Fruit fly (Drosophila melanogaster) whole organism, embryonic: ENCODE data around the gene ATPsynB.

ENCODE experiments used
- B-H2 ChIP-seq: fragments of 200-800 bp; sonication (Bioruptor generic); optimal IDR thresholded peaks from 2 replicates; lab custom pipeline; 2018; ENCODE audit warnings: missing biosample characterization, mild to moderate bottlenecking, missing genetic modification characterization
- Blimp-1 ChIP-seq: fragments of 200-800 bp; sonication (Bioruptor generic); optimal IDR thresholded peaks from 3 replicates; lab custom pipeline; 2018; ENCODE audit warnings: missing biosample characterization, missing genetic modification characterization, mild to moderate bottlenecking, moderate library complexity, missing genetic modification reagents
- CG10274 ChIP-seq: fragments of 200-800 bp; sonication (Bioruptor generic); optimal IDR thresholded peaks from 3 replicates; lab custom pipeline; 2017; ENCODE audit warnings: missing biosample characterization, mild to moderate bottlenecking, missing genetic modification characterization
- CG10366 ChIP-seq: fragments of 200-800 bp; sonication (Bioruptor generic); IDR thresholded peaks from 2 replicates; pipeline ENCODE4 v1.3.6; 2022; ENCODE audit warnings: missing biosample characterization, missing genetic modification characterization
- CG11247 ChIP-seq: fragments of 200-800 bp; sonication (Bioruptor generic); IDR thresholded peaks from 2 replicates; pipeline ENCODE4 v1.3.6; 2022; ENCODE audit warnings: missing biosample characterization, missing genetic modification characterization
- CG11456 ChIP-seq: fragments of 200-800 bp; sonication (Bioruptor generic); IDR thresholded peaks from 3 replicates; pipeline ENCODE4 v1.3.6; 2022; ENCODE audit warnings: missing biosample characterization, missing genetic modification characterization
- CG11560 ChIP-seq: fragments of 200-800 bp; sonication (Bioruptor generic); IDR thresholded peaks from 3 replicates; pipeline ENCODE4 v1.3.6; 2022; ENCODE audit warnings: missing biosample characterization, missing genetic modification characterization
- CG12155 ChIP-seq: fragments of 200-800 bp; sonication (Bioruptor generic); optimal IDR thresholded peaks from 3 replicates; lab custom pipeline; 2016; ENCODE audit warnings: missing biosample characterization, missing genetic modification characterization
- CG12236 ChIP-seq: fragments of 200-800 bp; sonication (Bioruptor generic); optimal IDR thresholded peaks from 2 replicates; lab custom pipeline; 2016; ENCODE audit warnings: missing biosample characterization, missing genetic modification characterization
- CG14441 ChIP-seq: fragments of 200-800 bp; sonication (Bioruptor generic); IDR thresholded peaks from 2 replicates; pipeline ENCODE4 v1.3.6; 2022; ENCODE audit warnings: missing biosample characterization, missing genetic modification characterization
- CG14710 ChIP-seq: fragments of 200-800 bp; sonication (Bioruptor generic); optimal IDR thresholded peaks from 3 replicates; lab custom pipeline; 2019; ENCODE audit warnings: missing biosample characterization, mild to moderate bottlenecking, missing genetic modification characterization, moderate library complexity
- CG15514 ChIP-seq: fragments of 200-800 bp; sonication (Bioruptor generic); optimal IDR thresholded peaks from 3 replicates; lab custom pipeline; 2017; ENCODE audit warnings: missing biosample characterization, missing genetic modification characterization, mild to moderate bottlenecking, moderate library complexity, missing genetic modification reagents
- CG15601 ChIP-seq: fragments of 200-800 bp; sonication (Bioruptor generic); optimal IDR thresholded peaks from 3 replicates; lab custom pipeline; 2019; ENCODE audit warnings: missing biosample characterization, mild to moderate bottlenecking, missing genetic modification characterization, moderate library complexity
- CG16779 ChIP-seq: fragments of 200-800 bp; sonication (Bioruptor generic); IDR thresholded peaks from 2 replicates; pipeline ENCODE4 v1.3.6; 2022; ENCODE audit warnings: missing biosample characterization, missing genetic modification characterization
- CG16813 ChIP-seq: fragments of 200-800 bp; sonication (Bioruptor generic); IDR thresholded peaks from 3 replicates; pipeline ENCODE4 v1.3.6; 2022; ENCODE audit warnings: missing biosample characterization, missing genetic modification characterization; ENCODE audit not compliant: partially characterized antibody
- CG17385 ChIP-seq: fragments of 200-800 bp; sonication (Bioruptor generic); optimal IDR thresholded peaks from 3 replicates; lab custom pipeline; 2018; ENCODE audit warnings: missing biosample characterization, mild to moderate bottlenecking, missing genetic modification characterization
- CG17829 ChIP-seq: fragments of 200-800 bp; optimal IDR thresholded peaks from 2 replicates; lab custom pipeline; 2019; ENCODE audit warnings: missing biosample characterization, mild to moderate bottlenecking, missing genetic modification characterization, moderate library complexity
- CG2875 ChIP-seq: fragments of 200-800 bp; sonication (Bioruptor generic); optimal IDR thresholded peaks from 2 replicates; lab custom pipeline; 2017; ENCODE audit warnings: missing biosample characterization, mild to moderate bottlenecking, missing genetic modification characterization, missing genetic modification reagents
- CG3407 ChIP-seq: fragments of 200-800 bp; sonication (Bioruptor generic); optimal IDR thresholded peaks from 2 replicates; lab custom pipeline; 2018; ENCODE audit warnings: missing biosample characterization, mild to moderate bottlenecking, missing genetic modification characterization
- CG4854 ChIP-seq: fragments of 200-800 bp; sonication (Bioruptor generic); optimal IDR thresholded peaks from 2 replicates; lab custom pipeline; 2016; ENCODE audit warnings: missing biosample characterization, missing genetic modification characterization, inconsistent platforms
- CG6254 ChIP-seq: fragments of 200-800 bp; sonication (Bioruptor generic); optimal IDR thresholded peaks from 3 replicates; lab custom pipeline; 2017; ENCODE audit warnings: mild to moderate bottlenecking, missing biosample characterization, missing genetic modification reagents, missing genetic modification characterization
- CG9609 ChIP-seq: fragments of 200-800 bp; sonication (Bioruptor generic); optimal IDR thresholded peaks from 3 replicates; lab custom pipeline; 2016; ENCODE audit warnings: missing biosample characterization, missing genetic modification characterization
- CHES-1-like ChIP-seq: fragments of 200-800 bp; sonication (Bioruptor generic); optimal IDR thresholded peaks from 2 replicates; lab custom pipeline; 2016; ENCODE audit warnings: missing biosample characterization, missing genetic modification characterization
- Camta ChIP-seq: fragments of 200-800 bp; sonication (Bioruptor generic); optimal IDR thresholded peaks from 2 replicates; lab custom pipeline; 2016; ENCODE audit warnings: missing biosample characterization, missing genetic modification characterization
- HHEX ChIP-seq: fragments of 200-800 bp; sonication (Bioruptor generic); optimal IDR thresholded peaks from 3 replicates; lab custom pipeline; 2017; ENCODE audit warnings: missing biosample characterization, mild to moderate bottlenecking, missing genetic modification characterization, missing genetic modification reagents
- HmgD ChIP-seq: fragments of 200-800 bp; sonication (Bioruptor generic); optimal IDR thresholded peaks from 3 replicates; lab custom pipeline; 2016; ENCODE audit warnings: missing biosample characterization, missing genetic modification characterization
- Hr51 ChIP-seq, 2 experiments: fragments of 200-800 bp; sonication (Bioruptor generic); optimal IDR thresholded peaks; 2 replicates in 1 of 2; 3 replicates in 1 of 2; lab custom pipeline; 2016 to 2018; ENCODE audit warnings: missing biosample characterization in 2 of 2, missing genetic modification characterization in 2 of 2, mild to moderate bottlenecking in 1 of 2, moderate library complexity in 1 of 2
- NC2β ChIP-seq: fragments of 200-800 bp; sonication (Bioruptor generic); optimal IDR thresholded peaks from 2 replicates; lab custom pipeline; 2016; ENCODE audit warnings: missing biosample characterization, missing genetic modification characterization
- NK7.1 ChIP-seq: fragments of 200-800 bp; sonication (Bioruptor generic); optimal IDR thresholded peaks from 3 replicates; lab custom pipeline; 2016; ENCODE audit warnings: missing biosample characterization, missing genetic modification characterization
- Rfx ChIP-seq: fragments of 200-800 bp; sonication (Bioruptor generic); IDR thresholded peaks from 2 replicates; pipeline ENCODE4 v1.3.6; 2022; ENCODE audit warnings: missing biosample characterization, missing genetic modification characterization
- TFAM ChIP-seq: fragments of 200-800 bp; sonication (Bioruptor generic); optimal IDR thresholded peaks from 2 replicates; lab custom pipeline; 2017; ENCODE audit warnings: missing biosample characterization, missing genetic modification characterization, inconsistent platforms
- Xbp1 ChIP-seq: fragments of 200-800 bp; sonication (Bioruptor generic); optimal IDR thresholded peaks from 3 replicates; lab custom pipeline; 2016; ENCODE audit warnings: missing biosample characterization, mild to moderate bottlenecking, missing genetic modification characterization
- ac ChIP-seq: fragments of 200-800 bp; sonication (Bioruptor generic); optimal IDR thresholded peaks from 3 replicates; lab custom pipeline; 2017; ENCODE audit warnings: missing biosample characterization, mild to moderate bottlenecking, missing genetic modification characterization
- bsh ChIP-seq, 2 experiments: fragments of 200-800 bp; sonication (Bioruptor generic); optimal IDR thresholded peaks; 2 replicates each; lab custom pipeline; 2017 to 2018; ENCODE audit warnings: mild to moderate bottlenecking in 2 of 2, missing biosample characterization in 2 of 2, missing genetic modification characterization in 2 of 2, moderate library complexity in 1 of 2
- chinmo ChIP-seq: fragments of 200-800 bp; sonication (Bioruptor generic); IDR thresholded peaks from 4 replicates; pipeline ENCODE4 v1.3.6; 2022; ENCODE audit warnings: missing biosample characterization, missing genetic modification characterization; ENCODE audit not compliant: partially characterized antibody
- gfzf ChIP-seq: fragments of 200-800 bp; sonication (Bioruptor generic); optimal IDR thresholded peaks from 2 replicates; lab custom pipeline; 2016; ENCODE audit warnings: missing biosample characterization, mild to moderate bottlenecking, missing genetic modification characterization, moderate library complexity
- knrl ChIP-seq: fragments of 200-800 bp; sonication (Bioruptor generic); IDR thresholded peaks from 3 replicates; pipeline ENCODE4 v1.3.6; 2022; ENCODE audit warnings: missing biosample characterization, missing genetic modification characterization; ENCODE audit not compliant: partially characterized antibody
- oc ChIP-seq: fragments of 200-800 bp; sonication (Bioruptor generic); optimal IDR thresholded peaks from 2 replicates; lab custom pipeline; 2018; ENCODE audit warnings: missing biosample characterization, mild to moderate bottlenecking, missing genetic modification characterization, moderate library complexity
- pfk ChIP-seq: fragments of 200-800 bp; sonication (Bioruptor generic); optimal IDR thresholded peaks from 2 replicates; lab custom pipeline; 2018; ENCODE audit warnings: missing biosample characterization, mild to moderate bottlenecking, missing genetic modification characterization, moderate library complexity
- phol ChIP-seq: fragments of 200-800 bp; sonication (Bioruptor generic); optimal IDR thresholded peaks from 3 replicates; lab custom pipeline; 2018; ENCODE audit warnings: missing biosample characterization, mild to moderate bottlenecking, missing genetic modification characterization, moderate library complexity
- pzg ChIP-seq: fragments of 200-800 bp; sonication (Bioruptor generic); optimal IDR thresholded peaks from 3 replicates; lab custom pipeline; 2018; ENCODE audit warnings: missing biosample characterization, mild to moderate bottlenecking, missing genetic modification characterization, moderate library complexity
- run ChIP-seq: fragments of 200-800 bp; sonication (Bioruptor generic); optimal IDR thresholded peaks from 3 replicates; lab custom pipeline; 2018; ENCODE audit warnings: missing biosample characterization, mild to moderate bottlenecking, missing genetic modification characterization
- sd ChIP-seq: fragments of 200-800 bp; sonication (Bioruptor generic); optimal IDR thresholded peaks from 3 replicates; lab custom pipeline; 2018; ENCODE audit warnings: missing biosample characterization, mild to moderate bottlenecking, missing genetic modification characterization, moderate library complexity
- sim ChIP-seq: fragments of 200-800 bp; sonication (Bioruptor generic); IDR thresholded peaks from 2 replicates; pipeline ENCODE4 v1.3.6; 2022; ENCODE audit warnings: missing biosample characterization, missing genetic modification characterization
- sqz ChIP-seq: fragments of 200-800 bp; sonication (Bioruptor generic); optimal IDR thresholded peaks from 3 replicates; lab custom pipeline; 2018; ENCODE audit warnings: missing biosample characterization, mild to moderate bottlenecking, missing genetic modification characterization
- sr ChIP-seq: fragments of 200-800 bp; sonication (Bioruptor generic); IDR thresholded peaks from 3 replicates; pipeline ENCODE4 v1.3.6; 2022; ENCODE audit warnings: missing biosample characterization, missing genetic modification characterization
- tll ChIP-seq, 2 experiments: fragments of 200-800 bp in 1 of 2; fragments of >200 bp in 1 of 2; sonication (Bioruptor generic) in 1 of 2; optimal IDR thresholded peaks; 2 replicates each; lab custom pipeline; 2017 to 2019; ENCODE audit warnings: missing biosample characterization in 2 of 2, missing genetic modification characterization in 2 of 2, mild to moderate bottlenecking in 1 of 2, moderate library complexity in 1 of 2
- unpg ChIP-seq: fragments of 200-800 bp; sonication (Bioruptor generic); optimal IDR thresholded peaks from 3 replicates; lab custom pipeline; 2018; ENCODE audit warnings: missing biosample characterization, mild to moderate bottlenecking, missing genetic modification characterization, moderate library complexity
- vfl ChIP-seq: fragments of 200-800 bp; sonication (Bioruptor generic); optimal IDR thresholded peaks from 2 replicates; lab custom pipeline; 2016; ENCODE audit warnings: missing biosample characterization, missing genetic modification characterization

Gene ATPsynB

DNA sequence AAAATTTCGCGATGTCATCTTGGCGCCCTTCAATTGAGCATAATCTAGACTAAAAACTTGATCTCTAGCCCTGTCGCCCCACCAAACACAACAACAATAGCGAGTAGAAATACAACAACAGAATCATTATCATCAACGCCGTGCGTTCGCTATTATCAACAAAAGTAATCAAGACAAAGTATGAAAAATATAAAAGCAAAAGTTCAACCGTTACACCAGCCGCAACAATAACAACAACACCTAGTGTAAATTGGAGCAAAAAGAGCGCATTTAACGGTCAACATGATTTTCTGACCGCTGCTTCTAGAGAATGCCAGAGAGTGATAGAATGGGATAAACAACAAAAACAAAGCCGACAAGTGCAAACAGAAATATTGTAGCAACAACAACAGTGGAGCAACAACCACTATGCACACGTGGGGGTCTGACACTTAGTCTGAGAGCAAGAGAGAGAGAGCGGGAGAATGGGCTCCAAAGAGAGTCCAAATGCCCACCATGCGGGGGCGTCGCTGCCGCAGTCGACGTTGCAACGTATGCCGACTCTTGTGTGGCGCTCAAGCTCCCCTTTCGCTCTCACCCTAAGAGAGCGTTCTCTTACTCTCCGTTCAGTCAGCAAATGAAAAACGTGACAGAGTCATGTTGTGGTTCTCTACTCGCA is 37.4 kb upstream of the ATPsynB start (continued):
- TF ChIP-seq CG6254 (GFP tag; lab: Kevin White, UChicago) (no peak), CG11456 (GFP tag; lab: Robert Waterston, UW) (no peak), knrl (GFP tag; lab: Robert Waterston, UW) (no peak), sd (tag; lab: Kevin White, UChicago) (peak; percentile 27), CG9609 (GFP tag; lab: Kevin White, UChicago) (no peak), CG11560 (tag; lab: Robert Waterston, UW) (no peak), run (tag; lab: Kevin White, UChicago) (no peak), pfk (GFP tag; lab: Kevin White, UChicago) (no peak), CG12236 (GFP tag; lab: Kevin White, UChicago) (no peak), B-H2 (no peak), CG4854 (GFP tag; lab: Kevin White, UChicago) (no peak), sqz (no peak), chinmo (GFP tag; lab: Robert Waterston, UW) (peak; percentile 99; the same call in 3 of the 4 replicates), CG12155 (GFP tag; lab: Kevin White, UChicago) (no peak), NC2β (no peak), CG11247 (no peak), ac (GFP tag; lab: Kevin White, UChicago) (no peak), NK7.1 (GFP tag; lab: Kevin White, UChicago) (no peak), CG14441 (peak; percentile 31; the same call in 1 of the 2 replicates), Hr51 (GFP tag; optimal IDR thresholded peaks at IDR 0.05; lab: Kevin White, UChicago) (no peak), HHEX (GFP tag; lab: Kevin White, UChicago) (no peak), CG3407 (GFP tag; lab: Kevin White, UChicago) (peak; percentile 7), Blimp-1 (GFP tag; lab: Kevin White, UChicago) (peak; percentile 70), gfzf (no peak), CHES-1-like (no peak), CG15514 (GFP tag; lab: Kevin White, UChicago) (no peak), CG17829 (no peak), unpg (GFP tag; lab: Kevin White, UChicago) (no peak), Camta (GFP tag; lab: Kevin White, UChicago) (no peak), oc (tag; lab: Kevin White, UChicago) (no peak), phol (tag; lab: Kevin White, UChicago) (no peak), bsh (GFP tag; optimal IDR thresholded peaks at IDR 0.05; lab: Kevin White, UChicago) (no peak), CG16779 (GFP tag; lab: Robert Waterston, UW) (no peak), Xbp1 (GFP tag; lab: Kevin White, UChicago) (no peak), HmgD (GFP tag; lab: Kevin White, UChicago) (no peak), tll (GFP tag; optimal IDR thresholded peaks at IDR 0.05; lab: Kevin White, UChicago) (no peak), TFAM (GFP tag; lab: Kevin White, UChicago) (no peak), CG10274 (GFP tag; lab: Kevin White, UChicago) (no peak), sim (GFP tag; lab: Robert Waterston, UW) (no peak), sr (GFP tag; lab: Robert Waterston, UW) (peak; percentile 96), CG2875 (GFP tag; lab: Kevin White, UChicago) (no peak), CG16813 (no peak), pzg (GFP tag; lab: Kevin White, UChicago) (no peak), CG15601 (tag; lab: Kevin White, UChicago) (no peak), vfl (no peak), Rfx (GFP tag; lab: Robert Waterston, UW) (no peak), CG17385 (GFP tag; lab: Kevin White, UChicago) (no peak), CG10366 (GFP tag; lab: Robert Waterston, UW) (no peak), CG14710 (tag; lab: Kevin White, UChicago) (no peak)
